Fruit fly (Drosophila melanogaster) whole organism, wandering third instar larva: ENCODE measurements around the gene RhoGEF4.

Experiments used
- CG32264 ChIP-seq: fragments of 200-800 bp; sonication (Bioruptor generic); optimal IDR thresholded peaks from 2 replicates; lab custom pipeline; 2016; ENCODE audit warnings: missing biosample characterization, missing genetic modification characterization
- Hr83 ChIP-seq: fragments of 200-300 bp; sonication (Bioruptor generic); optimal IDR thresholded peaks from 2 replicates; lab custom pipeline; 2016; ENCODE audit warnings: missing biosample characterization, mild to moderate bottlenecking, missing genetic modification characterization, moderate library complexity; ENCODE audit not compliant: poor library complexity, severe bottlenecking
- lola ChIP-seq: fragments of >200 bp; optimal IDR thresholded peaks from 2 replicates; lab custom pipeline; 2017; ENCODE audit warnings: missing biosample characterization, missing genetic modification characterization

DNA sequence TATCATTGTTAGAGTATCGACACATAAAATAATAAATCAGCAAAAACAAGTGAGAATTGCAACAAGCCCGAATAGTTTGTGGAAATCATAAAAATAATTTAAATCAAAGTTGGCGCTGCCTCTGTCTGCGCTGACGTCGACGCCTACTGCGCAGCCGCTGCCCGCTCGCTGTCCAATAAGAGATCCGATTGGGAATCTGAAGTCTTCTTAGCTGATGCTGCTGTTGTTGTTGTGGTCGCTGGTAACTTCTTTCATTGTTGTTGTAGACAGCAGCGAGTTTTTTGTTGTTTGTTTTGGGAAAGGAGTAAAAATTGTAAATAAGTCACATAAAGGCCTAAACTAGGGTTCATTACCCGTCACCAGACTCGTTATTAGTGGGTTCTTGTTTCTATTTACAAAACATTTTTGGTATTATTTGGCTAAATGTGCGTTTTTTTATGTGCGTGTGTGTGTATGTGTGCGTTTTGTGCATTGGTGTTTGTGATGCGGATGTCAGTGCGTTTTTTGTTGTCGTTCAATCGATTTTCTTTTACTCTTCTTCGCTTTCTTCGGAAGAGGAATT lies 41.6 kb upstream of the RhoGEF4 start:
- TF ChIP-seq CG32264 (GFP tag; lab: Kevin White, UChicago) (no peak), Hr83 (GFP tag; lab: Kevin White, UChicago) (no peak), lola (GFP tag; lab: Kevin White, UChicago) (no peak)
